Fruit fly (Drosophila melanogaster) whole organism, embryonic: ENCODE data around the gene KFase.
A peak's percentile ranks its signal among the peaks of the same experiment; 100 is the strongest.

Experiments
- Adf1 ChIP-seq: fragments of 200-800 bp; sonication (Bioruptor generic); IDR thresholded peaks from 2 replicates; pipeline ENCODE4 v1.3.6; 2022; ENCODE audit warnings: missing biosample characterization, missing genetic modification characterization
- CG10979 ChIP-seq: fragments of 200-800 bp; sonication (Bioruptor generic); optimal IDR thresholded peaks from 2 replicates; lab custom pipeline; 2018; ENCODE audit warnings: missing biosample characterization, mild to moderate bottlenecking, missing genetic modification characterization, moderate library complexity
- CG11696 ChIP-seq: fragments of 200-800 bp; sonication (Bioruptor generic); IDR thresholded peaks from 2 replicates; pipeline ENCODE4 v1.3.6; 2022; ENCODE audit warnings: missing biosample characterization, missing genetic modification characterization
- CG12769 ChIP-seq: fragments of 200-800 bp; sonication (Bioruptor generic); optimal IDR thresholded peaks from 2 replicates; lab custom pipeline; 2019; ENCODE audit warnings: missing biosample characterization, mild to moderate bottlenecking, missing genetic modification characterization, moderate library complexity
- CG13287 ChIP-seq: fragments of 200-800 bp; sonication (Bioruptor generic); IDR thresholded peaks from 2 replicates; pipeline ENCODE4 v1.3.6; 2022; ENCODE audit warnings: missing biosample characterization, missing genetic modification characterization; ENCODE audit not compliant: partially characterized antibody
- CG13296 ChIP-seq: fragments of 200-800 bp; sonication (Bioruptor generic); optimal IDR thresholded peaks from 3 replicates; lab custom pipeline; 2018; ENCODE audit warnings: missing biosample characterization, mild to moderate bottlenecking, missing genetic modification characterization
- CG13624 ChIP-seq: fragments of 200-800 bp; sonication (Bioruptor generic); optimal IDR thresholded peaks from 2 replicates; lab custom pipeline; 2016; ENCODE audit warnings: missing biosample characterization, missing genetic modification characterization
- CG13894 ChIP-seq: fragments of 200-800 bp; sonication (Bioruptor generic); optimal IDR thresholded peaks from 3 replicates; lab custom pipeline; 2018; ENCODE audit warnings: missing biosample characterization, mild to moderate bottlenecking, missing genetic modification characterization, moderate library complexity
- CG1832 ChIP-seq: fragments of 200-800 bp; sonication (Bioruptor generic); optimal IDR thresholded peaks from 2 replicates; lab custom pipeline; 2017; ENCODE audit warnings: missing biosample characterization, mild to moderate bottlenecking, missing genetic modification characterization, inconsistent platforms
- CG2129 ChIP-seq: fragments of 200-800 bp; sonication (Bioruptor generic); IDR thresholded peaks from 2 replicates; pipeline ENCODE4 v1.3.6; 2022; ENCODE audit warnings: missing biosample characterization, missing genetic modification characterization; ENCODE audit not compliant: partially characterized antibody
- CG2199 ChIP-seq: fragments of 200-800 bp; sonication (Bioruptor generic); IDR thresholded peaks from 3 replicates; pipeline ENCODE4 v1.3.6; 2022; ENCODE audit warnings: missing biosample characterization, missing genetic modification characterization
- CG2712 ChIP-seq: fragments of 200-800 bp; optimal IDR thresholded peaks from 3 replicates; lab custom pipeline; 2019; ENCODE audit warnings: missing biosample characterization, mild to moderate bottlenecking, missing genetic modification characterization, moderate library complexity
- CG34376 ChIP-seq: fragments of 200-800 bp; sonication (Bioruptor generic); optimal IDR thresholded peaks from 2 replicates; lab custom pipeline; 2018; ENCODE audit warnings: missing biosample characterization, mild to moderate bottlenecking, missing genetic modification characterization
- CG4707 ChIP-seq: fragments of 200-800 bp; sonication (Bioruptor generic); optimal IDR thresholded peaks from 2 replicates; lab custom pipeline; 2018; ENCODE audit warnings: missing biosample characterization, mild to moderate bottlenecking, missing genetic modification characterization, moderate library complexity
- CG6791 ChIP-seq: fragments of 200-800 bp; sonication (Bioruptor generic); IDR thresholded peaks from 3 replicates; pipeline ENCODE4 v1.3.6; 2022; ENCODE audit warnings: missing biosample characterization, missing genetic modification characterization; ENCODE audit not compliant: partially characterized antibody
- CG7987 ChIP-seq: fragments of 200-800 bp; sonication (Bioruptor generic); optimal IDR thresholded peaks from 2 replicates; lab custom pipeline; 2018; ENCODE audit warnings: missing biosample characterization, mild to moderate bottlenecking, missing genetic modification characterization, moderate library complexity
- CG9797 ChIP-seq: fragments of 200-800 bp; sonication (Bioruptor generic); optimal IDR thresholded peaks from 3 replicates; lab custom pipeline; 2018; ENCODE audit warnings: missing biosample characterization, mild to moderate bottlenecking, missing genetic modification characterization
- CG9932 ChIP-seq: fragments of 200-800 bp; sonication (Bioruptor generic); IDR thresholded peaks from 2 replicates; pipeline ENCODE4 v1.3.6; 2022; ENCODE audit warnings: missing biosample characterization, missing genetic modification characterization
- CrebB ChIP-seq: fragments of 200-800 bp; sonication (Bioruptor generic); optimal IDR thresholded peaks from 3 replicates; lab custom pipeline; 2018; ENCODE audit warnings: missing biosample characterization, mild to moderate bottlenecking, missing genetic modification characterization
- Dad ChIP-seq: fragments of 200-800 bp; sonication (Bioruptor generic); optimal IDR thresholded peaks from 3 replicates; lab custom pipeline; 2016; ENCODE audit warnings: missing biosample characterization, missing genetic modification characterization
- Deaf1 ChIP-seq: fragments of 200-800 bp; optimal IDR thresholded peaks from 3 replicates; lab custom pipeline; 2019; ENCODE audit warnings: missing biosample characterization, mild to moderate bottlenecking, missing genetic modification characterization, moderate library complexity
- Dll ChIP-seq: fragments of 200-800 bp; sonication (Bioruptor generic); IDR thresholded peaks from 4 replicates; pipeline ENCODE4 v1.3.6; 2022; ENCODE audit warnings: missing biosample characterization, missing genetic modification characterization; ENCODE audit not compliant: partially characterized antibody
- Dref ChIP-seq: fragments of 200-800 bp; sonication (Bioruptor generic); IDR thresholded peaks from 2 replicates; pipeline ENCODE4 v1.3.6; 2022; ENCODE audit warnings: missing biosample characterization, missing genetic modification characterization
- E2f2 ChIP-seq: fragments of 200-800 bp; sonication (Bioruptor generic); IDR thresholded peaks from 2 replicates; pipeline ENCODE4 v1.3.6; 2022; ENCODE audit warnings: missing biosample characterization, missing genetic modification characterization
- ERR ChIP-seq: fragments of 200-800 bp; sonication (Bioruptor generic); optimal IDR thresholded peaks from 2 replicates; lab custom pipeline; 2016; ENCODE audit warnings: missing biosample characterization, missing genetic modification characterization
- Ets65A ChIP-seq: fragments of 200-800 bp; sonication (Bioruptor generic); peaks from one replicate; lab custom pipeline; 2016; ENCODE audit warnings: missing biosample characterization, missing genetic modification characterization
- Med ChIP-seq: fragments of 200-800 bp; sonication (Bioruptor generic); peaks from one replicate; lab custom pipeline; 2016; ENCODE audit warnings: missing biosample characterization, missing genetic modification characterization, mild to moderate bottlenecking, inconsistent platforms, moderate library complexity
- Myb ChIP-seq: fragments of 200-800 bp; sonication (Bioruptor generic); optimal IDR thresholded peaks from 2 replicates; lab custom pipeline; 2016; ENCODE audit warnings: missing biosample characterization, missing genetic modification characterization
- Nf-YB ChIP-seq: fragments of 200-800 bp; sonication (Bioruptor generic); optimal IDR thresholded peaks from 3 replicates; lab custom pipeline; 2019; ENCODE audit warnings: missing biosample characterization, mild to moderate bottlenecking, missing genetic modification characterization, moderate library complexity
- Opbp ChIP-seq: fragments of 200-800 bp; sonication (Bioruptor generic); IDR thresholded peaks from 3 replicates; pipeline ENCODE4 v1.3.6; 2022; ENCODE audit warnings: missing biosample characterization, missing genetic modification characterization; ENCODE audit not compliant: partially characterized antibody
- Scr ChIP-seq: fragments of 200-800 bp; sonication (Bioruptor generic); IDR thresholded peaks from 2 replicates; pipeline ENCODE4 v1.3.6; 2022; ENCODE audit warnings: missing biosample characterization, missing genetic modification characterization; ENCODE audit not compliant: partially characterized antibody
- Sin3A ChIP-seq: fragments of >200 bp; optimal IDR thresholded peaks from 2 replicates; lab custom pipeline; 2018
- Sox102F ChIP-seq: fragments of 200-800 bp; sonication (Bioruptor generic); optimal IDR thresholded peaks from 2 replicates; lab custom pipeline; 2018; ENCODE audit warnings: missing biosample characterization, mild to moderate bottlenecking, missing genetic modification characterization, moderate library complexity
- abd-A ChIP-seq: fragments of 200-800 bp; sonication (Bioruptor generic); optimal IDR thresholded peaks from 3 replicates; lab custom pipeline; 2019; ENCODE audit warnings: missing biosample characterization, mild to moderate bottlenecking, missing genetic modification characterization, moderate library complexity
- amos ChIP-seq: fragments of 200-800 bp; sonication (Bioruptor generic); IDR thresholded peaks from 2 replicates; pipeline ENCODE4 v1.3.6; 2022; ENCODE audit warnings: missing biosample characterization, missing genetic modification characterization; ENCODE audit not compliant: partially characterized antibody
- chinmo ChIP-seq: fragments of 200-800 bp; sonication (Bioruptor generic); IDR thresholded peaks from 4 replicates; pipeline ENCODE4 v1.3.6; 2022; ENCODE audit warnings: missing biosample characterization, missing genetic modification characterization; ENCODE audit not compliant: partially characterized antibody
- gce ChIP-seq: fragments of 200-800 bp; sonication (Bioruptor generic); IDR thresholded peaks from 3 replicates; pipeline ENCODE4 v1.3.6; 2022; ENCODE audit warnings: missing biosample characterization, missing genetic modification characterization
- gfzf ChIP-seq: fragments of 200-800 bp; sonication (Bioruptor generic); optimal IDR thresholded peaks from 2 replicates; lab custom pipeline; 2016; ENCODE audit warnings: missing biosample characterization, mild to moderate bottlenecking, missing genetic modification characterization, moderate library complexity
- grau ChIP-seq: fragments of 200-800 bp; optimal IDR thresholded peaks from 3 replicates; lab custom pipeline; 2019; ENCODE audit warnings: missing biosample characterization, mild to moderate bottlenecking, missing genetic modification characterization, moderate library complexity
- her ChIP-seq: fragments of 200-800 bp; sonication (Bioruptor generic); optimal IDR thresholded peaks from 2 replicates; lab custom pipeline; 2016; ENCODE audit warnings: missing biosample characterization, missing genetic modification characterization
- lilli ChIP-seq: fragments of 200-800 bp; sonication (Bioruptor generic); optimal IDR thresholded peaks from 3 replicates; lab custom pipeline; 2016; ENCODE audit warnings: missing biosample characterization, missing genetic modification characterization
- maf-S ChIP-seq: fragments of 200-800 bp; sonication (Bioruptor generic); optimal IDR thresholded peaks from 2 replicates; lab custom pipeline; 2016; ENCODE audit warnings: missing biosample characterization, missing genetic modification characterization
- nmo ChIP-seq: fragments of 200-800 bp; sonication (Bioruptor generic); optimal IDR thresholded peaks from 2 replicates; lab custom pipeline; 2018; ENCODE audit warnings: missing biosample characterization, mild to moderate bottlenecking, missing genetic modification characterization, moderate library complexity
- peb ChIP-seq: fragments of 200-800 bp; sonication (Bioruptor generic); IDR thresholded peaks from 2 replicates; pipeline ENCODE4 v1.3.6; 2022; ENCODE audit warnings: missing biosample characterization, missing genetic modification characterization
- phol ChIP-seq: fragments of 200-800 bp; sonication (Bioruptor generic); optimal IDR thresholded peaks from 3 replicates; lab custom pipeline; 2018; ENCODE audit warnings: missing biosample characterization, mild to moderate bottlenecking, missing genetic modification characterization, moderate library complexity
- sens ChIP-seq: fragments of 200-800 bp; sonication (Bioruptor generic); peaks from one replicate; lab custom pipeline; 2016; ENCODE audit warnings: missing biosample characterization, missing genetic modification characterization
- tna ChIP-seq: fragments of 200-800 bp; sonication (Bioruptor generic); IDR thresholded peaks from 2 replicates; pipeline ENCODE4 v1.3.6; 2022; ENCODE audit warnings: missing biosample characterization, missing genetic modification characterization; ENCODE audit not compliant: partially characterized antibody
- trem ChIP-seq: fragments of 200-800 bp; optimal IDR thresholded peaks from 3 replicates; lab custom pipeline; 2019; ENCODE audit warnings: missing biosample characterization, mild to moderate bottlenecking, missing genetic modification characterization, moderate library complexity
- twi ChIP-seq: fragments of 200-800 bp; optimal IDR thresholded peaks from 2 replicates; lab custom pipeline; 2019; ENCODE audit warnings: missing biosample characterization, mild to moderate bottlenecking, missing genetic modification characterization, moderate library complexity
- zfh2 ChIP-seq: fragments of 200-800 bp; sonication (Bioruptor generic); optimal IDR thresholded peaks from 2 replicates; lab custom pipeline; 2016; ENCODE audit warnings: missing biosample characterization, missing genetic modification characterization

The KFase gene

DNA sequence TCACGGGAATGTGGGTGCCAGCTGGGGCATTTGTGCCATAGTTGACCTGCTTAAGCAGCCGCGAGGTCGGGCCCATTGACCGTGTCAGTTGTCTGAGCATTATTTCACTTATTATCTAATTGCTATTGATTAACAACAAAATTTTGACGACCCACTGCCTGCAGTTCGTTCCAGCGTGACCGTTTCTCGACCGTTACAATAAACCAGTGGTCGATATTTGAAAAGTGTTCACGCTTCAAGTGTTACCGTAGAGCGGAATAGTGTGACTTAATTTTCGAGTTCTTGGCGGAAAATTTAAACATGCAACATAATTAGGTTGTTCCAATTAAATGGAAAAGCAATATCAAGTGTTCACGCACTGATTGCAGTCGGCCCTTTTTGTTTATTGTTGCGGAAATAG lies 21.0 kb downstream of the KFase start, which contains the start of gene HemK1 (continued):
- peak; percentile 97 for TF ChIP-seq gfzf (GFP tag; lab: Kevin White, UChicago)
- TF ChIP-seq Ets65A (GFP tag; lab: Kevin White, UChicago): peak; percentile 83
- peak; percentile 15 for TF ChIP-seq CrebB (tag; lab: Kevin White, UChicago)
- peak; percentile 14 for TF ChIP-seq Deaf1 (tag; lab: Kevin White, UChicago)
- TF ChIP-seq twi (tag; lab: Kevin White, UChicago): no peak
- no peak for TF ChIP-seq peb (GFP tag; lab: Robert Waterston, UW)
- TF ChIP-seq lilli (GFP tag; lab: Kevin White, UChicago): no peak
- TF ChIP-seq CG4707 (GFP tag; lab: Kevin White, UChicago): peak; percentile 5
- peak; percentile 27 for TF ChIP-seq her
- peak; percentile 16 for TF ChIP-seq CG10979 (tag; lab: Kevin White, UChicago)
- peak; percentile 83 for TF ChIP-seq Med (GFP tag; lab: Kevin White, UChicago)
- TF ChIP-seq tna (GFP tag; lab: Robert Waterston, UW): no peak
- peak; percentile 43 for TF ChIP-seq nmo (GFP tag; lab: Kevin White, UChicago)
- TF ChIP-seq CG2199: 0 out of 3 replicates have a peak, but pooled peaks have one; percentile 29
- TF ChIP-seq sens (GFP tag; lab: Kevin White, UChicago): peak; percentile 48
- peak; percentile 66 for TF ChIP-seq CG13287 (GFP tag; lab: Robert Waterston, UW)
- peak; percentile 59 for TF ChIP-seq trem
- peak; percentile 21 for TF ChIP-seq grau (tag; lab: Kevin White, UChicago)
- TF ChIP-seq phol: peak; percentile 23
- peak; percentile 40 for TF ChIP-seq CG34376 (GFP tag; lab: Kevin White, UChicago)
- 0 out of 2 replicates have a peak, but pooled peaks have one; percentile 25 for TF ChIP-seq Adf1 (GFP tag; lab: Robert Waterston, UW)
- peak; percentile 58; the same call in 1 of the 2 replicates for TF ChIP-seq amos (GFP tag; lab: Robert Waterston, UW)
- TF ChIP-seq Dll (GFP tag; lab: Robert Waterston, UW): no peak
- TF ChIP-seq CG2712: peak; percentile 17
- TF ChIP-seq CG13296: no peak
- TF ChIP-seq Opbp (GFP tag; lab: Robert Waterston, UW): peak; percentile 53; the same call in 1 of the 3 replicates
- TF ChIP-seq CG1832 (GFP tag; lab: Kevin White, UChicago): no peak
- peak; percentile 21 for TF ChIP-seq Dad (GFP tag; lab: Kevin White, UChicago)
- peak; percentile 26 for TF ChIP-seq CG13894
- TF ChIP-seq Scr (GFP tag; lab: Robert Waterston, UW): peak; percentile 50
- TF ChIP-seq CG11696 (GFP tag; lab: Robert Waterston, UW): no peak
- peak; percentile 7 for TF ChIP-seq Nf-YB
- peak; percentile 42; the same call in 1 of the 3 replicates for TF ChIP-seq CG6791 (GFP tag; lab: Robert Waterston, UW)
- peak; percentile 99 for TF ChIP-seq CG9797 (GFP tag; lab: Kevin White, UChicago)
- peak; percentile 9 for TF ChIP-seq CG13624 (GFP tag; lab: Kevin White, UChicago)
- peak; percentile 88 for TF ChIP-seq Myb (GFP tag; lab: Kevin White, UChicago)
- TF ChIP-seq CG12769: peak; percentile 50
- peak; percentile 4 for TF ChIP-seq zfh2 (GFP tag; lab: Kevin White, UChicago)
- peak; percentile 38; the same call in 1 of the 2 replicates for TF ChIP-seq Dref (GFP tag; lab: Robert Waterston, UW)
- TF ChIP-seq ERR (GFP tag; lab: Kevin White, UChicago): peak; percentile 18
- TF ChIP-seq E2f2: peak; percentile 97
- peak; percentile 53 for TF ChIP-seq CG7987 (GFP tag; lab: Kevin White, UChicago)
- TF ChIP-seq maf-S: no peak
- TF ChIP-seq CG9932 (GFP tag; lab: Robert Waterston, UW): 0 out of 2 replicates have a peak, but pooled peaks have one; percentile 30
- peak; percentile 56; the same call in 1 of the 4 replicates for TF ChIP-seq chinmo (GFP tag; lab: Robert Waterston, UW)
- TF ChIP-seq CG2129 (GFP tag; lab: Robert Waterston, UW): peak; percentile 14; the same call in 1 of the 2 replicates
- no peak for TF ChIP-seq gce (GFP tag; lab: Robert Waterston, UW)
- TF ChIP-seq abd-A (tag; lab: Kevin White, UChicago): peak; percentile 29
- no peak for TF ChIP-seq Sox102F
- TF ChIP-seq Sin3A (lab: Kevin White, UChicago): peak; percentile 43
